Worm (Caenorhabditis elegans): ENCODE measurements around the gene T28F3.8.
A peak's percentile ranks its signal among the peaks of the same experiment; 100 is the strongest.

Gene T28F3.8

DNA sequence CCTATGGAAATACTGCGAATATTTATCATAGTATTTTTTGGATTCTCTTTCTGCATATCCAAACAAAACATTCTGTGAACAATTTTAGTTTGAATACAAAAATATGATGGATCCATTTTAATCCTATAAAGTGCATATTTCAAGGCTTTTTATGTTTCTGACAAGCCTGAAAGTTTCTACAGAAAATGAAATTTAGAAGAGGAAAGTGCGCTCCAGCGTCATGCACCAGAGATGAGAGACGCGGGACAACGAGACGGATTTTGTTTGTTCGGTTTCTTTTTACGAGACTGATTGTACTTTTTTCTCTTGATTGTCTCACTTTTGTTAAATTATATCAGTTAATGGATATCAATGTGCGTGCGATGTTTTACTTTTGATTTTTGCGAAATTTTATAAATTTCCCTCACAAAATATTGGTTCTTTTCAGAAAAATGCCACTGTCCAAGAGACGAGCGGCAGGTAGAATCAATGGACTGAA lies 24.0 kb upstream of the T28F3.8 start, which contains the start of gene C49C3.6 (continued):
- TF ChIP-seq lin-35 (GFP tag; optimal IDR thresholded peaks at IDR 0.05), result peak in 1 of 2 experiments; percentile 27

DNA sequence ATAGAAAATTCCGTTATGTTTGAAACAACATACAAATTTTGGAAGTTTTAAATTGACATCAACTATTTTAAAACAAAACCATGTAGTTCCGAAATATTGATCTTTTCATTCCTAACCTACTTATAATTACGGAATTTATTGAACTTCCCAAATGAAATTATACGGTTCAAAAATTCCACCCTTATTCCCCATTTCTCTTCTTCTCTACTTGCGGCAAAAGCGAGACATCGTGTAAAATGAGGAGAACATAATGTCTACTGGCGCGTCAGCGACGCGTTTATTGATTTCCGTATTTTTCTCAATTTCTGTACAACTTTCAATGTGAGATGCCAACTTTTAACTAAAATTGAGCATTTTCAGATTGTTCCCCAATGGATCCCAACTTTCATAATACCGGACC lies 21.7 kb upstream of the T28F3.8 start, which contains the start of gene ceh-88:
TSS of gene ceh-88 (plus strand) at position 355 of the 400 bp plus-strand sequence.
- no peak for TF ChIP-seq xbp-1 (tag; optimal IDR thresholded peaks at IDR 0.05)
- TF ChIP-seq fkh-10 (GFP tag; optimal IDR thresholded peaks at IDR 0.05), result no peak
- no peak for TF ChIP-seq lir-3 (tag; optimal IDR thresholded peaks at IDR 0.05; ENCODE audit: poor library complexity)
- TF ChIP-seq nhr-77 (tag; optimal IDR thresholded peaks at IDR 0.05), result no peak
- TF ChIP-seq blmp-1 (tag; optimal IDR thresholded peaks at IDR 0.05), result peak; percentile 51
- TF ChIP-seq efl-1 (optimal IDR thresholded peaks at IDR 0.05), result peak; percentile 1 to 12
- peak in 1 of 2 experiments; percentile 61 for TF ChIP-seq efl-1 (GFP tag; optimal IDR thresholded peaks at IDR 0.05 in 1 of 2)
- TF ChIP-seq lsy-2 (tag; optimal IDR thresholded peaks at IDR 0.05), result peak in 1 of 2 experiments; percentile 30
- no peak for TF ChIP-seq nhr-28 (tag; optimal IDR thresholded peaks at IDR 0.05)
- TF ChIP-seq ceh-8 (GFP tag; optimal IDR thresholded peaks at IDR 0.05), result no peak
- no peak for TF ChIP-seq unc-86 (tag; optimal IDR thresholded peaks at IDR 0.05)
- TF ChIP-seq mep-1 (tag; optimal IDR thresholded peaks at IDR 0.05), result no peak
- TF ChIP-seq nhr-71 (tag; optimal IDR thresholded peaks at IDR 0.05), result no peak
- TF ChIP-seq irx-1 (tag; optimal IDR thresholded peaks at IDR 0.05), result no peak
- no peak for TF ChIP-seq F16B12.6 (tag; optimal IDR thresholded peaks at IDR 0.05)
- TF ChIP-seq dpl-1 (GFP tag; optimal IDR thresholded peaks at IDR 0.05), result peak in 1 of 3 experiments; percentile 4
- TF ChIP-seq hlh-17 (GFP tag; optimal IDR thresholded peaks at IDR 0.05; ENCODE audit: borderline replicate concordance), result no peak

DNA sequence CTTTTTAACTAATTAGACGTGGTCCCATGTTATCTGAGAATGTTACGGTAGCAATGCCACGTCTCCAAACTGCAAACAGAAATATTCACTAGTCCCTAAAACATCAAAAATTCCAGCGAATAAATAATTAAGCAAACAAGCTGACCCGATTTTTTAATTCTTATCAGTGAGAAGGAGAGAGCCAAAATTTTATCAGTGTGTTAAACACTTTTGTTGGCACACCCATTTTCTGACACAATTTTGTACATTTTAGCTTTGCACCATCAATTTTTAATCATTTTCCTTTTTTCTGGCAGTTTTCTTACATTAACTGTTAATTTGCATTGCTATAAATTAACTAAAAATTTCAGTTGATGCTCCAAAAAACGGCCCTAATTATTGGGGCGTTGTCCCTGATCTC lies 13.3 kb upstream of the T28F3.8 start, which contains the start of gene C49C3.4:
TSS of gene C49C3.4 (plus strand) at position 351 of the 400 bp plus-strand sequence.
- peak; percentile 52 for TF ChIP-seq elt-2 (tag; optimal IDR thresholded peaks at IDR 0.05)
- TF ChIP-seq tlp-1 (tag; optimal IDR thresholded peaks at IDR 0.05), result no peak
- TF ChIP-seq lin-35 (GFP tag; optimal IDR thresholded peaks at IDR 0.05), result peak in 1 of 2 experiments; percentile 4
- TF ChIP-seq hlh-4 (tag; optimal IDR thresholded peaks at IDR 0.05), result no peak
- no peak for TF ChIP-seq sptf-1 (tag; optimal IDR thresholded peaks at IDR 0.05)
- TF ChIP-seq aha-1 (tag; optimal IDR thresholded peaks at IDR 0.05), result no peak
- no peak for TF ChIP-seq mab-9 (GFP tag; IDR thresholded peaks at IDR 0.05)
- no peak for TF ChIP-seq nhr-76 (tag; optimal IDR thresholded peaks at IDR 0.05)
- TF ChIP-seq ceh-88 (GFP tag; IDR thresholded peaks at IDR 0.05), result no peak

DNA sequence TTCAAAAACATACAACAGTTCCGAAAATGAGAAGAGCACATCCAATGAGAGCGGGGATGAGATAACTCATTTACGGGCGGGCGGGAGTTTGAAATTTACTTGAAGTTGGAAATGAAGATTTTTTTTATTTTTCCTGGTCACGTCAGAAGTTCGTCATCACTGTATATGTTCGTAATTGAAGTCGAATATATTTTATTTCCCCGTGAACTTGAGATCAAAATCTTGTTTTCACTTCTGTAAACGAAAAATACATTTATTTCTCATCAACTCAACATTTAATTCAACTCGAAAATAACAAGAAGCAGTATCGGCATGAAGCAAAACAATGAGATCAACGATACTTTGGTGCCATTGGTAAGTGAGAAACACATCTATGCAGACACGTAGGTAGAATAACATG lies 9.3 kb upstream of the T28F3.8 start, which contains the start of gene C49C3.20:
TSS of gene C49C3.20 (minus strand) at position 101 of the 400 bp plus-strand sequence.
- TF ChIP-seq Y116A8C.19 (tag; optimal IDR thresholded peaks at IDR 0.05; ENCODE audit: borderline replicate concordance), result no peak
- TF ChIP-seq ceh-90 (tag; optimal IDR thresholded peaks at IDR 0.05), result no peak
- TF ChIP-seq zag-1 (tag; optimal IDR thresholded peaks at IDR 0.05), result no peak
- no peak for TF ChIP-seq nhr-77 (tag; optimal IDR thresholded peaks at IDR 0.05)
- no peak for TF ChIP-seq efl-1 (optimal IDR thresholded peaks at IDR 0.05)
- TF ChIP-seq efl-1 (GFP tag; optimal IDR thresholded peaks at IDR 0.05 in 1 of 2), result no peak
- no peak for TF ChIP-seq lir-3 (tag; optimal IDR thresholded peaks at IDR 0.05; ENCODE audit: poor library complexity)
- no peak for TF ChIP-seq nhr-237 (tag; optimal IDR thresholded peaks at IDR 0.05)
- TF ChIP-seq egl-27 (tag; optimal IDR thresholded peaks at IDR 0.05), result no peak
- TF ChIP-seq lin-35 (GFP tag; optimal IDR thresholded peaks at IDR 0.05), result no peak
- TF ChIP-seq zip-4 (GFP tag; optimal IDR thresholded peaks at IDR 0.05), result no peak
- no peak for TF ChIP-seq ama-1 (optimal IDR thresholded peaks at IDR 0.05)
- TF ChIP-seq nhr-47 (tag; optimal IDR thresholded peaks at IDR 0.05), result no peak
- no peak for TF ChIP-seq ztf-4 (tag; optimal IDR thresholded peaks at IDR 0.05)
- no peak for TF ChIP-seq dsc-1 (tag; optimal IDR thresholded peaks at IDR 0.05)
- TF ChIP-seq mef-2 (tag; optimal IDR thresholded peaks at IDR 0.05), result no peak
- no peak for TF ChIP-seq mab-9 (GFP tag; IDR thresholded peaks at IDR 0.05)
- TF ChIP-seq hlh-17 (GFP tag; optimal IDR thresholded peaks at IDR 0.05; ENCODE audit: borderline replicate concordance), result no peak
- no peak for TF ChIP-seq nhr-76 (tag; optimal IDR thresholded peaks at IDR 0.05)
